Comparison of ENCODE assay signal across 4 fruit fly cellular contexts in the genomic region with DNA sequence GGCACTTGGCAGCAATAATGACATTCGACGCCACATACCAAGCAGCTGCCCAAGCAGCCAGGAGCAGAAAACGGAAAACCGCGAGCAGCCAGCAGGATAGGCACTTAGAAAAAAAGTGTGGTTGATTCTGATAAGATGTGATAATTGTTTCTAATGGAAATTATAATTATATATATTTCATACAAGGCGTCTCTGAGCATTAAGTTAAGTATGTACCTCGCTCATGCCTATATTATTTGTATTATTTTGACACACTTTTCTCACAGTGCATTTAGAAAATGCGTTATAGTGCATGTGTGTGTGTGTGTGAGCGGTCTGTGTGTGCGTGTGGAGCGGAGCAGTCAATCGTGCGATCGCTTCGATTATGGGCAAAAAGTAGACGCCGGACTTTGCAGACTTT.
TF ChIP-seq lines count a peak whose summit lies in the region.

No protein-coding gene starts in this region.

- TF ChIP-seq CTCF in whole organism, embryonic (GFP tag; optimal IDR thresholded peaks at IDR 0.05; lab: Kevin White, UChicago) = no peak

TF ChIP-seq in whole organism, embryonic, 481 proteins besides CTCF, POLR2A, EP300 and RAD21 (continues in another document):
- TF ChIP-seq eve (GFP tag; optimal IDR thresholded peaks at IDR 0.05; lab: Kevin White, UChicago) (peak in 1 of 2 experiments; percentile 17), row (GFP tag; IDR thresholded peaks at IDR 0.05; lab: Robert Waterston, UW) (peak; percentile 45; the same call in 2 of the 3 replicates), CG30403 (GFP tag; optimal IDR thresholded peaks at IDR 0.05; lab: Kevin White, UChicago) (peak; percentile 9), CG8924 (tag; optimal IDR thresholded peaks at IDR 0.05; lab: Kevin White, UChicago) (peak; percentile 15), CG18262 (tag; optimal IDR thresholded peaks at IDR 0.05; lab: Kevin White, UChicago) (peak; percentile 56), nom (GFP tag; optimal IDR thresholded peaks at IDR 0.05; lab: Kevin White, UChicago) (peak; percentile 19), chm (GFP tag; IDR thresholded peaks at IDR 0.05; lab: Robert Waterston, UW) (peak; percentile 47; the same call in 1 of the 2 replicates), sug (tag; optimal IDR thresholded peaks at IDR 0.05; lab: Kevin White, UChicago) (no peak), aop (GFP tag; IDR thresholded peaks at IDR 0.05; lab: Robert Waterston, UW) (no peak), gce (GFP tag; IDR thresholded peaks at IDR 0.05; lab: Robert Waterston, UW) (0 out of 3 replicates have a peak, but pooled peaks have one; percentile 30), zen (tag; optimal IDR thresholded peaks at IDR 0.05; lab: Kevin White, UChicago) (peak; percentile 90), E2f1 (GFP tag; IDR thresholded peaks at IDR 0.05; lab: Robert Waterston, UW) (peak; percentile 17; the same call in 1 of the 2 replicates), CG16815 (GFP tag; optimal IDR thresholded peaks at IDR 0.05; lab: Kevin White, UChicago) (peak; percentile 1), GATAe (GFP tag; conservative IDR thresholded peaks at IDR 0.05; lab: Robert Waterston, UW) (no peak), trem (tag; optimal IDR thresholded peaks at IDR 0.05; lab: Kevin White, UChicago) (peak; percentile 37), sens (GFP tag; lab: Kevin White, UChicago) (peak; percentile 2), CG4404 (GFP tag; IDR thresholded peaks at IDR 0.05; lab: Robert Waterston, UW) (peak; percentile 76), CG10979 (tag; optimal IDR thresholded peaks at IDR 0.05; lab: Kevin White, UChicago) (peak; percentile 67), CG30431 (GFP tag; optimal IDR thresholded peaks at IDR 0.05; lab: Kevin White, UChicago) (peak; percentile 44), nerfin-1 (tag; optimal IDR thresholded peaks at IDR 0.05; lab: Kevin White, UChicago) (no peak), CG14710 (tag; optimal IDR thresholded peaks at IDR 0.05; lab: Kevin White, UChicago) (peak; percentile 39)

TF ChIP-seq in whole organism, prepupa, 60 proteins besides CTCF, POLR2A, EP300 and RAD21 (continues in another document):
- TF ChIP-seq topi (GFP tag; optimal IDR thresholded peaks at IDR 0.05; lab: Kevin White, UChicago) (peak; percentile 70), achi (GFP tag; optimal IDR thresholded peaks at IDR 0.05; lab: Kevin White, UChicago) (peak; percentile 67), Eip75B (GFP tag; optimal IDR thresholded peaks at IDR 0.05; lab: Kevin White, UChicago) (peak; percentile 61), Sox14 (GFP tag; optimal IDR thresholded peaks at IDR 0.05; lab: Kevin White, UChicago) (peak; percentile 51), CG6808 (GFP tag; optimal IDR thresholded peaks at IDR 0.05; lab: Kevin White, UChicago) (peak; percentile 79), CG16779 (tag; optimal IDR thresholded peaks at IDR 0.05; lab: Kevin White, UChicago) (peak; percentile 11), CG15336 (GFP tag; IDR thresholded peaks at IDR 0.05; lab: Robert Waterston, UW) (no peak; the same call in 1 of the 2 replicates), Hr38 (GFP tag; optimal IDR thresholded peaks at IDR 0.05; lab: Kevin White, UChicago) (no peak), CG11762 (GFP tag; optimal IDR thresholded peaks at IDR 0.05; lab: Kevin White, UChicago; ENCODE audit: insufficient read depth) (peak; percentile 44), Eip93F (GFP tag; optimal IDR thresholded peaks at IDR 0.05; lab: Kevin White, UChicago) (no peak), dsx (GFP tag; optimal IDR thresholded peaks at IDR 0.05; lab: Kevin White, UChicago; ENCODE audit: poor library complexity, severe bottlenecking) (peak; percentile 63), CG32006 (GFP tag; optimal IDR thresholded peaks at IDR 0.05; lab: Kevin White, UChicago) (peak; percentile 60), CG3032 (tag; optimal IDR thresholded peaks at IDR 0.05; lab: Kevin White, UChicago) (peak; percentile 75), lz (GFP tag; optimal IDR thresholded peaks at IDR 0.05; lab: Kevin White, UChicago) (peak; percentile 57), dac (GFP tag; optimal IDR thresholded peaks at IDR 0.05; lab: Kevin White, UChicago) (no peak), Ets96B (tag; optimal IDR thresholded peaks at IDR 0.05; lab: Kevin White, UChicago) (peak; percentile 78), CG6163 (GFP tag; IDR thresholded peaks at IDR 0.05; lab: Robert Waterston, UW) (peak; percentile 77), CG10631 (GFP tag; optimal IDR thresholded peaks at IDR 0.05; lab: Kevin White, UChicago) (peak; percentile 67), fd59A (GFP tag; optimal IDR thresholded peaks at IDR 0.05; lab: Kevin White, UChicago) (peak; percentile 62), Smox (GFP tag; optimal IDR thresholded peaks at IDR 0.05; lab: Kevin White, UChicago) (peak; percentile 48), Sox15 (GFP tag; optimal IDR thresholded peaks at IDR 0.05; lab: Kevin White, UChicago) (peak; percentile 35)

TF ChIP-seq in whole organism, pupa, 21 proteins besides CTCF, POLR2A, EP300 and RAD21:
- TF ChIP-seq gl (tag; optimal IDR thresholded peaks at IDR 0.05; lab: Kevin White, UChicago) (peak; percentile 36), CG15710 (tag; optimal IDR thresholded peaks at IDR 0.05; lab: Kevin White, UChicago) (peak; percentile 79), Ets98B (GFP tag; IDR thresholded peaks at IDR 0.05; lab: Robert Waterston, UW) (peak; percentile 16; the same call in 1 of the 2 replicates), CG32121 (GFP tag; IDR thresholded peaks at IDR 0.05; lab: Robert Waterston, UW) (no peak), EcR (GFP tag; optimal IDR thresholded peaks at IDR 0.05; lab: Kevin White, UChicago) (no peak), CG8159 (tag; optimal IDR thresholded peaks at IDR 0.05; lab: Kevin White, UChicago) (peak; percentile 78), CG17806 (tag; optimal IDR thresholded peaks at IDR 0.05; lab: Kevin White, UChicago) (peak; percentile 79), fd96Ca (GFP tag; IDR thresholded peaks at IDR 0.05; lab: Robert Waterston, UW) (peak; percentile 44; the same call in 1 of the 3 replicates), Pif1B (GFP tag; optimal IDR thresholded peaks at IDR 0.05; lab: Kevin White, UChicago) (peak; percentile 73), CG13204 (GFP tag; optimal IDR thresholded peaks at IDR 0.05; lab: Kevin White, UChicago) (peak; percentile 37), CG34367 (tag; optimal IDR thresholded peaks at IDR 0.05; lab: Kevin White, UChicago) (peak; percentile 70), Snoo (tag; optimal IDR thresholded peaks at IDR 0.05; lab: Kevin White, UChicago) (peak; percentile 17), CG9948 (tag; optimal IDR thresholded peaks at IDR 0.05; lab: Kevin White, UChicago) (peak; percentile 80), CG8301 (tag; optimal IDR thresholded peaks at IDR 0.05; lab: Kevin White, UChicago) (peak; percentile 63), Pif1A (GFP tag; optimal IDR thresholded peaks at IDR 0.05; lab: Kevin White, UChicago) (peak; percentile 73), CG10348 (GFP tag; IDR thresholded peaks at IDR 0.05; lab: Robert Waterston, UW) (no peak), CG4496 (GFP tag; IDR thresholded peaks at IDR 0.05; lab: Robert Waterston, UW) (peak; percentile 69; the same call in 1 of the 3 replicates), CG12605 (GFP tag; IDR thresholded peaks at IDR 0.05; lab: Robert Waterston, UW) (peak; percentile 20; the same call in 1 of the 2 replicates), D1 (tag; optimal IDR thresholded peaks at IDR 0.05; lab: Kevin White, UChicago) (peak; percentile 63), CG14655 (GFP tag; optimal IDR thresholded peaks at IDR 0.05; lab: Kevin White, UChicago) (peak; percentile 68), rn (GFP tag; IDR thresholded peaks at IDR 0.05; lab: Robert Waterston, UW) (no peak)

TF ChIP-seq in whole organism, wandering third instar larva, 38 proteins besides CTCF, POLR2A, EP300 and RAD21 (continues in another document):
- peak; percentile 38 for TF ChIP-seq psq (GFP tag; optimal IDR thresholded peaks at IDR 0.05; lab: Kevin White, UChicago)
- TF ChIP-seq Hnf4 (GFP tag; optimal IDR thresholded peaks at IDR 0.05; lab: Kevin White, UChicago) = peak; percentile 37
- peak; percentile 72 for TF ChIP-seq Sp1 (GFP tag; optimal IDR thresholded peaks at IDR 0.05; lab: Kevin White, UChicago)
- no peak for TF ChIP-seq GATAd (GFP tag; optimal IDR thresholded peaks at IDR 0.05; lab: Kevin White, UChicago)
- TF ChIP-seq sage (GFP tag; optimal IDR thresholded peaks at IDR 0.05; lab: Kevin White, UChicago) = peak; percentile 40
- TF ChIP-seq N (GFP tag; optimal IDR thresholded peaks at IDR 0.05; lab: Kevin White, UChicago) = no peak
- no peak for TF ChIP-seq CrebA (GFP tag; optimal IDR thresholded peaks at IDR 0.05; lab: Kevin White, UChicago; ENCODE audit: borderline replicate concordance)
- TF ChIP-seq h (GFP tag; optimal IDR thresholded peaks at IDR 0.05; lab: Kevin White, UChicago) = peak; percentile 76
- no peak for TF ChIP-seq Mio (GFP tag; optimal IDR thresholded peaks at IDR 0.05; lab: Kevin White, UChicago)
- peak; percentile 38 for TF ChIP-seq CG9705 (GFP tag; optimal IDR thresholded peaks at IDR 0.05; lab: Kevin White, UChicago)
- TF ChIP-seq jim (GFP tag; optimal IDR thresholded peaks at IDR 0.05; lab: Kevin White, UChicago) = no peak
- peak; percentile 75 for TF ChIP-seq rgr (GFP tag; optimal IDR thresholded peaks at IDR 0.05; lab: Kevin White, UChicago)
- TF ChIP-seq lola (GFP tag; optimal IDR thresholded peaks at IDR 0.05; lab: Kevin White, UChicago) = no peak
- TF ChIP-seq Abd-B (GFP tag; optimal IDR thresholded peaks at IDR 0.05; lab: Kevin White, UChicago) = no peak
- no peak for TF ChIP-seq Vsx2 (GFP tag; optimal IDR thresholded peaks at IDR 0.05; lab: Kevin White, UChicago; ENCODE audit: partially characterized antibody)
- TF ChIP-seq Hr78 (GFP tag; optimal IDR thresholded peaks at IDR 0.05; lab: Kevin White, UChicago) = no peak
- peak; percentile 61 for TF ChIP-seq ey (GFP tag; optimal IDR thresholded peaks at IDR 0.05; lab: Kevin White, UChicago)
- peak; percentile 67 for TF ChIP-seq fru (GFP tag; optimal IDR thresholded peaks at IDR 0.05; lab: Kevin White, UChicago)
- TF ChIP-seq HLH106 (tag; optimal IDR thresholded peaks at IDR 0.05; lab: Kevin White, UChicago) = peak; percentile 78
- no peak for TF ChIP-seq dl (GFP tag; optimal IDR thresholded peaks at IDR 0.05; lab: Kevin White, UChicago; ENCODE audit: insufficient read depth in 1 of 2, partially characterized antibody in 2 of 2)
- TF ChIP-seq Jra (GFP tag; optimal IDR thresholded peaks at IDR 0.05; lab: Kevin White, UChicago) = no peak
- no peak for TF ChIP-seq Myc (optimal IDR thresholded peaks at IDR 0.05; lab: Kevin White, UChicago)
- peak; percentile 19 for TF ChIP-seq woc (GFP tag; optimal IDR thresholded peaks at IDR 0.05; lab: Kevin White, UChicago)
- TF ChIP-seq OdsH (GFP tag; optimal IDR thresholded peaks at IDR 0.05; lab: Kevin White, UChicago) = peak; percentile 49
- TF ChIP-seq Hr83 (GFP tag; optimal IDR thresholded peaks at IDR 0.05; lab: Kevin White, UChicago; ENCODE audit: poor library complexity, severe bottlenecking) = no peak
- TF ChIP-seq dsf (GFP tag; optimal IDR thresholded peaks at IDR 0.05; lab: Kevin White, UChicago; ENCODE audit: borderline replicate concordance) = no peak
- TF ChIP-seq foxo (GFP tag; optimal IDR thresholded peaks at IDR 0.05; lab: Kevin White, UChicago) = peak in 1 of 2 experiments; percentile 70
- peak; percentile 54 for TF ChIP-seq br (GFP tag; optimal IDR thresholded peaks at IDR 0.05; lab: Kevin White, UChicago)
